Worm (Caenorhabditis elegans): ENCODE results near the gene B0410.3.

ce11 chrX:2857070-2857825 lies 34.0 kb downstream of the B0410.3 start, which contains the start of gene tra-4:
- TF ChIP-seq pha-4 (tag; optimal IDR thresholded peaks at IDR 0.05) = no peak
- TF ChIP-seq cnd-1 (tag; optimal IDR thresholded peaks at IDR 0.05) = no peak
- TF ChIP-seq lsy-2 (tag; optimal IDR thresholded peaks at IDR 0.05) = no peak
- no peak for TF ChIP-seq unc-62 (GFP tag; optimal IDR thresholded peaks at IDR 0.05)
